Fruit fly (Drosophila melanogaster) whole organism, pupa: ENCODE data around the gene beat-Vb.

ENCODE experiments used
- CG10348 ChIP-seq: fragments of 200-800 bp; sonication (Bioruptor generic); IDR thresholded peaks from 2 replicates; pipeline ENCODE4 v1.3.6; 2022; ENCODE audit warnings: missing biosample characterization, missing genetic modification characterization
- CG12605 ChIP-seq: fragments of 200-800 bp; sonication (Bioruptor generic); IDR thresholded peaks from 2 replicates; pipeline ENCODE4 v1.3.6; 2022; ENCODE audit warnings: missing biosample characterization, missing genetic modification characterization
- CG13204 ChIP-seq: fragments of 200-800 bp; sonication (Bioruptor generic); optimal IDR thresholded peaks from 2 replicates; lab custom pipeline; 2018; ENCODE audit warnings: missing biosample characterization, mild to moderate bottlenecking, missing genetic modification characterization, moderate library complexity
- CG14655 ChIP-seq: fragments of 200-800 bp; sonication (Bioruptor generic); optimal IDR thresholded peaks from 3 replicates; lab custom pipeline; 2017; ENCODE audit warnings: mild to moderate bottlenecking, missing biosample characterization, missing genetic modification reagents, missing genetic modification characterization
- CG15710 ChIP-seq: fragments of 200-800 bp; sonication (Bioruptor generic); optimal IDR thresholded peaks from 2 replicates; lab custom pipeline; 2018; ENCODE audit warnings: missing biosample characterization, mild to moderate bottlenecking, missing genetic modification characterization, moderate library complexity
- CG17806 ChIP-seq: fragments of 200-800 bp; sonication (Bioruptor generic); optimal IDR thresholded peaks from 2 replicates; lab custom pipeline; 2018; ENCODE audit warnings: missing biosample characterization, mild to moderate bottlenecking, missing genetic modification characterization, moderate library complexity
- CG32121 ChIP-seq: fragments of 200-800 bp; sonication (Bioruptor generic); IDR thresholded peaks from 2 replicates; pipeline ENCODE4 v1.3.6; 2022; ENCODE audit warnings: missing biosample characterization, missing genetic modification characterization
- CG34367 ChIP-seq: fragments of 200-800 bp; sonication (Bioruptor generic); optimal IDR thresholded peaks from 2 replicates; lab custom pipeline; 2018; ENCODE audit warnings: missing biosample characterization, mild to moderate bottlenecking, missing genetic modification characterization
- CG4496 ChIP-seq: fragments of 200-800 bp; sonication (Bioruptor generic); IDR thresholded peaks from 3 replicates; pipeline ENCODE4 v1.3.6; 2022; ENCODE audit warnings: missing biosample characterization, missing genetic modification characterization
- CG8159 ChIP-seq: fragments of 200-800 bp; sonication (Bioruptor generic); optimal IDR thresholded peaks from 3 replicates; lab custom pipeline; 2018; ENCODE audit warnings: missing biosample characterization, mild to moderate bottlenecking, missing genetic modification characterization, moderate library complexity
- CG8301 ChIP-seq: fragments of 200-800 bp; sonication (Bioruptor generic); optimal IDR thresholded peaks from 2 replicates; lab custom pipeline; 2018; ENCODE audit warnings: missing biosample characterization, mild to moderate bottlenecking, missing genetic modification characterization
- CG9948 ChIP-seq: fragments of 200-800 bp; sonication (Bioruptor generic); optimal IDR thresholded peaks from 2 replicates; lab custom pipeline; 2018; ENCODE audit warnings: missing biosample characterization, mild to moderate bottlenecking, missing genetic modification characterization, moderate library complexity
- D1 ChIP-seq: fragments of 200-800 bp; sonication (Bioruptor generic); optimal IDR thresholded peaks from 2 replicates; lab custom pipeline; 2018; ENCODE audit warnings: missing biosample characterization, mild to moderate bottlenecking, missing genetic modification characterization, moderate library complexity
- EcR ChIP-seq: fragments of 200-800 bp; sonication (Bioruptor generic); optimal IDR thresholded peaks from 3 replicates; lab custom pipeline; 2019; ENCODE audit warnings: missing biosample characterization, missing genetic modification characterization, mild to moderate bottlenecking, moderate library complexity, missing genetic modification reagents
- Ets98B ChIP-seq: fragments of 200-800 bp; sonication (Bioruptor generic); IDR thresholded peaks from 2 replicates; pipeline ENCODE4 v1.3.6; 2022; ENCODE audit warnings: missing biosample characterization, missing genetic modification characterization
- Pif1A ChIP-seq: fragments of 200-800 bp; sonication (Bioruptor generic); optimal IDR thresholded peaks from 3 replicates; lab custom pipeline; 2016; ENCODE audit warnings: missing biosample characterization, missing genetic modification characterization
- Pif1B ChIP-seq: fragments of 200-800 bp; sonication (Bioruptor generic); optimal IDR thresholded peaks from 3 replicates; lab custom pipeline; 2016; ENCODE audit warnings: missing biosample characterization, missing genetic modification characterization
- Snoo ChIP-seq: fragments of 200-800 bp; sonication (Bioruptor generic); optimal IDR thresholded peaks from 3 replicates; lab custom pipeline; 2017; ENCODE audit warnings: missing biosample characterization, mild to moderate bottlenecking, missing genetic modification characterization, inconsistent platforms
- fd96Ca ChIP-seq: fragments of 200-800 bp; sonication (Bioruptor generic); IDR thresholded peaks from 3 replicates; pipeline ENCODE4 v1.3.6; 2022; ENCODE audit warnings: missing biosample characterization, missing genetic modification characterization
- gl ChIP-seq: fragments of 200-800 bp; sonication (Bioruptor generic); optimal IDR thresholded peaks from 2 replicates; lab custom pipeline; 2018; ENCODE audit warnings: missing biosample characterization, mild to moderate bottlenecking, missing genetic modification characterization
- rn ChIP-seq: fragments of 200-800 bp; sonication (Bioruptor generic); IDR thresholded peaks from 2 replicates; pipeline ENCODE4 v1.3.6; 2022; ENCODE audit warnings: missing biosample characterization, missing genetic modification characterization

Gene beat-Vb

dm6 chr3R:12977371-12978050 lies 61.7 kb downstream of the beat-Vb start, which contains the start of the genes CG7381 and CG7091:
Gene CG7381 (minus strand): TSS chr3R:12977471.
Gene CG7091 (plus strand): TSS chr3R:12978000.
- TF ChIP-seq CG10348, result no peak
- TF ChIP-seq CG8301, result no peak
- TF ChIP-seq CG13204, result no peak
- TF ChIP-seq CG14655, result no peak
- no peak for TF ChIP-seq EcR (GFP tag; lab: Kevin White, UChicago)
- TF ChIP-seq Snoo (tag; lab: Kevin White, UChicago), result no peak
- TF ChIP-seq Pif1B (GFP tag; lab: Kevin White, UChicago), result no peak
- no peak for TF ChIP-seq D1
- no peak for TF ChIP-seq Pif1A (GFP tag; lab: Kevin White, UChicago)
- no peak for TF ChIP-seq fd96Ca (GFP tag; lab: Robert Waterston, UW)
- TF ChIP-seq CG9948 (tag; lab: Kevin White, UChicago), result no peak
- no peak for TF ChIP-seq CG34367 (tag; lab: Kevin White, UChicago)
- no peak for TF ChIP-seq gl (tag; lab: Kevin White, UChicago)
- no peak for TF ChIP-seq CG12605 (GFP tag; lab: Robert Waterston, UW)
- no peak for TF ChIP-seq rn (GFP tag; lab: Robert Waterston, UW)

- TF ChIP-seq CG4496, result 0 out of 3 replicates have a peak, but pooled peaks have one; percentile 28
- no peak for TF ChIP-seq CG17806 (tag; lab: Kevin White, UChicago)
- TF ChIP-seq, all 21 proteins: peak for 1
Measured at dm6 chr3R:12980628-12981219, 64.9 kb downstream of the beat-Vb start, which contains the start of gene Paip2. Gene Paip2 (plus strand): TSS chr3R:12980792.

- TF ChIP-seq CG12605 (GFP tag; lab: Robert Waterston, UW) (peak; percentile 54; the same call in 1 of the 2 replicates), gl (tag; lab: Kevin White, UChicago) (no peak), CG13204 (peak; percentile 36), Pif1B (GFP tag; lab: Kevin White, UChicago) (peak; percentile 46), Snoo (tag; lab: Kevin White, UChicago) (peak; percentile 66), fd96Ca (GFP tag; lab: Robert Waterston, UW) (peak; percentile 43; the same call in 1 of the 3 replicates), CG15710 (tag; lab: Kevin White, UChicago) (peak; percentile 72), EcR (GFP tag; lab: Kevin White, UChicago) (peak; percentile 91), CG8159 (peak; percentile 87), CG8301 (peak; percentile 76), CG10348 (no peak), Pif1A (GFP tag; lab: Kevin White, UChicago) (peak; percentile 80), D1 (no peak), rn (GFP tag; lab: Robert Waterston, UW) (0 out of 2 replicates have a peak, but pooled peaks have one; percentile 17), CG32121 (peak; percentile 75), CG17806 (tag; lab: Kevin White, UChicago) (peak; percentile 73), CG4496 (peak; percentile 73; the same call in 2 of the 3 replicates), CG34367 (tag; lab: Kevin White, UChicago) (peak; percentile 65), Ets98B (GFP tag; lab: Robert Waterston, UW) (peak; percentile 29), CG14655 (peak; percentile 86), CG9948 (tag; lab: Kevin White, UChicago) (peak; percentile 76)
Measured at dm6 chr3R:12981334-12982166, 65.7 kb downstream of the beat-Vb start.

dm6 chr3R:12982167-12982981 lies 66.5 kb downstream of the beat-Vb start:
- TF ChIP-seq CG13204 (no peak), rn (GFP tag; lab: Robert Waterston, UW) (peak; percentile 27; the same call in 1 of the 2 replicates), fd96Ca (GFP tag; lab: Robert Waterston, UW) (peak; percentile 59; the same call in 1 of the 3 replicates), CG32121 (peak; percentile 74), CG14655 (no peak), CG8159 (peak; percentile 69), Snoo (tag; lab: Kevin White, UChicago) (peak; percentile 51), D1 (peak; percentile 74), CG34367 (tag; lab: Kevin White, UChicago) (peak; percentile 64), Pif1B (GFP tag; lab: Kevin White, UChicago) (peak; percentile 67), CG8301 (peak; percentile 69), CG4496 (peak; percentile 79), CG15710 (tag; lab: Kevin White, UChicago) (peak; percentile 67), CG17806 (tag; lab: Kevin White, UChicago) (peak; percentile 63), Ets98B (GFP tag; lab: Robert Waterston, UW) (peak; percentile 75), CG9948 (tag; lab: Kevin White, UChicago) (peak; percentile 56), CG12605 (GFP tag; lab: Robert Waterston, UW) (peak; percentile 64), EcR (GFP tag; lab: Kevin White, UChicago) (peak; percentile 84), CG10348 (peak; percentile 13; the same call in 1 of the 2 replicates), Pif1A (GFP tag; lab: Kevin White, UChicago) (peak; percentile 29), gl (tag; lab: Kevin White, UChicago) (peak; percentile 52)
